Worm (Caenorhabditis elegans) whole organism, L4 larva: ENCODE measurements around the gene sdz-5.

Source experiments
- aly-2 ChIP-seq: sonication (generic microtip); optimal IDR thresholded peaks from 2 replicates; lab custom pipeline; 2018; ENCODE audit warnings: missing biosample characterization, missing genetic modification characterization
- egl-27 ChIP-seq: sonication (generic microtip); optimal IDR thresholded peaks from 3 replicates; lab custom pipeline; 2017; ENCODE audit warnings: missing biosample characterization, missing genetic modification reagents, missing genetic modification characterization
- lin-15B ChIP-seq: fragments of 150-350 bp; sonication (generic microtip); optimal IDR thresholded peaks from 3 replicates; lab custom pipeline; 2014; ENCODE audit warnings: missing biosample characterization, missing genetic modification characterization
- mep-1 ChIP-seq: fragments of 150-350 bp; sonication (generic microtip); optimal IDR thresholded peaks from 3 replicates; lab custom pipeline; 2014; ENCODE audit warnings: missing biosample characterization, missing genetic modification characterization
- pha-4 ChIP-seq, 2 experiments: fragments of 150-350 bp in 1 of 2; fragments of 200-800 bp in 1 of 2; sonication (Bioruptor generic) in 1 of 2; IDR thresholded peaks in 1 of 2; optimal IDR thresholded peaks in 1 of 2; 2 replicates each; pipeline versions ENCODE4 v1.3.6 to Lab custom; 2014 to 2022; ENCODE audit warnings: missing genetic modification characterization in 2 of 2, missing genetic modification reagents in 2 of 2, missing biosample characterization in 1 of 2, missing compliant biosample characterization in 1 of 2

DNA sequence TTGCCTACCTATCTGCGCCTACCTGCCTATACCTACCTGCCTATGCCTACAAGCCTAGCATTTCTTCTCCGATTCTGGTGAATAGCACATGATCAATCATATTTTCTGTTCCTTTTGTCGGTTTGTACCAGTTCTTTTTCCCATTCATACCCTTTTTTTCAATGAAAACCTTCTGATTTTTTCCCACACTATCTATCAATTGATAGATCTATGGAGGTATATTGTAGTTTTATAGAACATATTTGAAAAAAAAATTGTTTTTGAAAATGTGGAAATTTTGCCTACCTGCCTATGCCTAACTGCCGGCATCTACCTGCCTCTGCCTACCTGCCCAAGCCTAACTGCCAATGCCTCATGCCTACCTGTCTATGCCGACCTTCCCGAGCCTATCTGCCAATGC lies 44.9 kb upstream of the sdz-5 start:
- TF ChIP-seq lin-15B (tag; lab: Kevin White, UChicago) (no peak), mep-1 (tag; lab: Kevin White, UChicago) (no peak), aly-2 (tag; lab: Kevin White, UChicago) (no peak), egl-27 (tag; lab: Kevin White, UChicago) (no peak), pha-4 (GFP tag; IDR thresholded peaks at IDR 0.05; lab: Robert Waterston, UW) (no peak), pha-4 (tag; optimal IDR thresholded peaks at IDR 0.05; lab: Kevin White, UChicago) (no peak)
